Worm (Caenorhabditis elegans) whole organism, young adult: ENCODE measurements around the gene zipt-15.

Source experiments
- F49E8.2 ChIP-seq: sonication (generic microtip); optimal IDR thresholded peaks from 3 replicates; lab custom pipeline; 2017; ENCODE audit warnings: missing genetic modification characterization, mild to moderate bottlenecking, missing compliant biosample characterization, antibody characterized with exemption, moderate library complexity; ENCODE audit not compliant: insufficient read depth
- efl-1 ChIP-seq: fragments of 150-350 bp; optimal IDR thresholded peaks from 2 replicates; lab custom pipeline; 2014; ENCODE audit warnings: missing biosample characterization, missing genetic modification reagents, missing genetic modification characterization
- him-1 ChIP-seq: sonication (generic microtip); optimal IDR thresholded peaks from 2 replicates; lab custom pipeline; 2016; ENCODE audit warnings: missing genotype, missing genetic modification reagents, missing genetic modification characterization, missing compliant biosample characterization
- nfya-2 ChIP-seq: fragments of 200-800 bp; sonication (Bioruptor generic); IDR thresholded peaks from 2 replicates; pipeline ENCODE4 v1.3.6; 2022; ENCODE audit warnings: missing genetic modification reagents, missing genetic modification characterization, missing compliant biosample characterization
- pha-4 ChIP-seq: fragments of 150-350 bp; sonication (generic microtip); optimal IDR thresholded peaks from 2 replicates; lab custom pipeline; 2014; ENCODE audit warnings: missing biosample characterization, missing genetic modification reagents, missing genetic modification characterization
- ztf-3 ChIP-seq: fragments of 200-800 bp; sonication (Bioruptor generic); optimal IDR thresholded peaks from 2 replicates; lab custom pipeline; 2018; ENCODE audit warnings: mild to moderate bottlenecking, missing genetic modification characterization, missing compliant biosample characterization

DNA sequence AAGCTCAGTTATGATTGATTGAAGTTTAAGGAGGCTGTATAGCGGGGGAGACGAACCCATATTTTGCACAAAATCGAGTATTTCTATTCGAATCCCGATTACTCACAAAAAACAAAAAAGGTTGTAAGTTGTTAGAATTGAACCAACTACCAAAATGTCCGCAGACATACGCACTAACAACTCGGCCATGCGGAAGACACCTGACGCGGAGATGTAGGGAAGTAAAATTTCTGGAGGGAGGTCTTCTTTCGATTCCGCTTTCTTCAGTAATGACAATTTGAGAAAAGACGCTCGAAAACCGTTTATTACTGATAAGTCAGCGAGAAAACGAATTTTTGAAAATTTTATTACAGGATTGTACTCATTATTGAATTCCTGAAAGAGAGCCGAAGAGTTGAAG is 6.9 kb downstream of the zipt-15 start:
- TF ChIP-seq pha-4 (tag; lab: Kevin White, UChicago) = no peak
- TF ChIP-seq F49E8.2 (tag; lab: Kevin White, UChicago) = no peak
- TF ChIP-seq him-1 (tag; lab: Kevin White, UChicago) = no peak
- TF ChIP-seq efl-1 (GFP tag; lab: Kevin White, UChicago) = no peak
- TF ChIP-seq nfya-2 (GFP tag; lab: Robert Waterston, UW) = no peak
- TF ChIP-seq ztf-3 (GFP tag; lab: Kevin White, UChicago) = no peak
